Worm (Caenorhabditis elegans) whole organism, L4 larva: Measurements from ENCODE around the gene C33F10.11.

Source experiments
- dmd-8 ChIP-seq: fragments of 200-800 bp; sonication (Bioruptor generic); IDR thresholded peaks from 2 replicates; pipeline ENCODE4 v1.3.6; 2022; ENCODE audit warnings: missing genetic modification characterization, missing compliant biosample characterization
- egl-27 ChIP-seq: sonication (generic microtip); optimal IDR thresholded peaks from 3 replicates; lab custom pipeline; 2017; ENCODE audit warnings: missing biosample characterization, missing genetic modification reagents, missing genetic modification characterization
- lin-39 ChIP-seq: fragments of 150-350 bp; optimal IDR thresholded peaks from 2 replicates; lab custom pipeline; 2014; ENCODE audit warnings: missing biosample characterization, missing genetic modification reagents, missing genetic modification characterization

- no peak for TF ChIP-seq egl-27
- TF ChIP-seq dmd-8 (GFP tag; lab: Robert Waterston, UW), result no peak
- TF ChIP-seq lin-39 (tag; lab: Kevin White, UChicago), result no peak
These were observed 48.8 kb upstream of the C33F10.11 start, which contains the start of gene gst-8 for ce11 chrII:4883412-4883811.
